Worm (Caenorhabditis elegans): ENCODE results near the gene C54F6.3.
"Not testable (repeated sequence)": the region's sequence is repeated elsewhere in the genome, so short reads cannot be mapped to it uniquely, and the experiment has no call there.

Gene C54F6.3

ce11 chrV:7506207-7506606, 26.8 kb upstream of the C54F6.3 start (continued):
- TF ChIP-seq lsy-27 (tag; optimal IDR thresholded peaks at IDR 0.05; ENCODE audit: borderline replicate concordance, insufficient read depth) (no peak), nhr-120 (GFP tag; IDR thresholded peaks at IDR 0.05) (no peak), F39B2.1 (GFP tag; IDR thresholded peaks at IDR 0.05) (no peak), mcd-1 (GFP tag; IDR thresholded peaks at IDR 0.05) (no peak), lir-1 (GFP tag; conservative IDR thresholded peaks at IDR 0.05) (no peak), nfyb-1 (GFP tag; IDR thresholded peaks at IDR 0.05) (no peak), F22D6.2 (tag; optimal IDR thresholded peaks at IDR 0.05) (no peak), ztf-18 (tag; optimal IDR thresholded peaks at IDR 0.05) (peak; percentile 15), atf-7 (tag; optimal IDR thresholded peaks at IDR 0.05) (no peak), ztf-22 (GFP tag; optimal IDR thresholded peaks at IDR 0.05) (no peak), F23B12.7 (tag; optimal IDR thresholded peaks at IDR 0.05; ENCODE audit: insufficient read depth) (peak; percentile 60), snpc-1.3 (tag; optimal IDR thresholded peaks at IDR 0.05; ENCODE audit: insufficient read depth) (no peak), ceh-27 (GFP tag; optimal IDR thresholded peaks at IDR 0.05) (no peak), rpc-1 (optimal IDR thresholded peaks at IDR 0.05) (peak; percentile 54), rpc-1 (tag; optimal IDR thresholded peaks at IDR 0.05) (peak; percentile 73), ccch-3 (GFP tag; optimal IDR thresholded peaks at IDR 0.05) (no peak)

- TF ChIP-seq nfya-1 (tag; optimal IDR thresholded peaks at IDR 0.05; ENCODE audit: borderline replicate concordance, insufficient read depth), result no peak
- no peak for TF ChIP-seq Y79H2A.3 (GFP tag; conservative IDR thresholded peaks at IDR 0.05)
- no peak for TF ChIP-seq nhr-90 (tag; optimal IDR thresholded peaks at IDR 0.05)
- no peak for TF ChIP-seq sea-2 (GFP tag; IDR thresholded peaks at IDR 0.05)
- no peak for TF ChIP-seq T07F8.4 (tag; optimal IDR thresholded peaks at IDR 0.05)
- TF ChIP-seq athp-1 (tag; optimal IDR thresholded peaks at IDR 0.05), result no peak
- no peak for TF ChIP-seq egl-44 (GFP tag; IDR thresholded peaks at IDR 0.05)
- TF ChIP-seq ceh-100 (GFP tag; IDR thresholded peaks at IDR 0.05), result no peak
Measured at ce11 chrV:7508566-7509044, 24.4 kb upstream of the C54F6.3 start, which contains the start of the genes str-31 and nhr-172. str-31 (minus strand) TSS chrV:7508666. nhr-172 (plus strand) TSS chrV:7508994.

ce11 chrV:7511465-7511864, 21.6 kb upstream of the C54F6.3 start, which contains the start of gene nhr-171:
nhr-171 (plus strand) TSS chrV:7511765.
- TF ChIP-seq somi-1 (GFP tag; optimal IDR thresholded peaks at IDR 0.05); unc-130 (GFP tag; optimal IDR thresholded peaks at IDR 0.05); ekl-4 (GFP tag; IDR thresholded peaks at IDR 0.05): not testable (repeated sequence)

DNA sequence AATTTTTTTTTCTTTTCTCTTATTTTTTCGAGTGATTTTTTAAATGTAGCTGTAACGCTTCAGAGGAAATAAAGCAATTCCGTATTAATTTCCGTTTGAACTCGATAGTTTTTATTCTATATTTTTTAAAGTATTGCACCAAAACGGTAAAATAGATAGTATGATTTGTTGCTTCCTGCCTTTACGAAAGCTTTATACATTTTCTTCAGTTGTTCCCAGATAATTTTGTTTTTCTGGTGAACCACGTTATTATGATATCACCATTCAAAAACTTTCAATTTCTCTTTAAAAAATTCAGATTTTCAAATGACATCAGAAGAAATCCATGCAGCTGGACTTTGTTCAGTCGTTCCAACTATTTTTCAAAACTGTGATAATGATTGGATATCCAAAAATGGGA, 18.1 kb upstream of the C54F6.3 start, which contains the start of gene srb-18:
TSS of gene srb-18 (plus strand) at position 301 of the 400 bp plus-strand sequence.
- TF ChIP-seq nhr-27 (tag; optimal IDR thresholded peaks at IDR 0.05), result no peak

- TF ChIP-seq ztf-3 (GFP tag; optimal IDR thresholded peaks at IDR 0.05) (no peak), let-526 (GFP tag; IDR thresholded peaks at IDR 0.05) (no peak), F57C9.4 (tag; optimal IDR thresholded peaks at IDR 0.05) (no peak)
Measured at ce11 chrV:7520077-7520476, 13.0 kb upstream of the C54F6.3 start, which contains the start of gene srb-19. srb-19 (minus strand) TSS chrV:7520177.
